Worm (Caenorhabditis elegans) whole organism, young adult: ENCODE data around the gene ptpn-22.

Experiments
- D2030.7 ChIP-seq: fragments of 200-800 bp; sonication (Bioruptor generic); IDR thresholded peaks from 2 replicates; pipeline ENCODE4 v1.3.6; 2022; ENCODE audit warnings: missing genetic modification reagents, missing genetic modification characterization, missing compliant biosample characterization
- F10E7.11 ChIP-seq: sonication (generic microtip); optimal IDR thresholded peaks from 2 replicates; lab custom pipeline; 2017; ENCODE audit warnings: mild to moderate bottlenecking, missing genetic modification characterization, moderate library complexity, missing compliant biosample characterization
- F23B12.7 ChIP-seq: sonication (generic microtip); optimal IDR thresholded peaks from 2 replicates; lab custom pipeline; 2017; ENCODE audit warnings: missing genetic modification characterization, mild to moderate bottlenecking, missing compliant biosample characterization, antibody characterized with exemption, moderate library complexity; ENCODE audit not compliant: insufficient read depth
- K11D2.4 ChIP-seq: fragments of 200-800 bp; sonication (Bioruptor generic); IDR thresholded peaks from 2 replicates; pipeline ENCODE4 v1.3.6; 2022; ENCODE audit warnings: missing genetic modification reagents, missing genetic modification characterization, missing compliant biosample characterization
- K12H6.12 ChIP-seq: fragments of 200-800 bp; sonication (Bioruptor generic); optimal IDR thresholded peaks from 2 replicates; lab custom pipeline; 2018; ENCODE audit warnings: mild to moderate bottlenecking, missing genetic modification characterization, missing compliant biosample characterization
- T26A5.8 ChIP-seq: sonication (generic microtip); optimal IDR thresholded peaks from 2 replicates; lab custom pipeline; 2016; ENCODE audit warnings: missing genetic modification characterization, missing compliant biosample characterization
- Y53F4B.3 ChIP-seq: fragments of 200-800 bp; sonication (Bioruptor generic); IDR thresholded peaks from 2 replicates; pipeline ENCODE4 v1.3.6; 2022; ENCODE audit warnings: missing genetic modification reagents, missing genetic modification characterization, missing compliant biosample characterization
- Y53G8AR.9 ChIP-seq: fragments of 200-800 bp; sonication (Bioruptor generic); conservative IDR thresholded peaks from 2 replicates; pipeline ENCODE4 v1.3.6; 2022; ENCODE audit warnings: missing genetic modification reagents, missing genetic modification characterization, missing compliant biosample characterization
- akir-1 ChIP-seq: fragments of 200-800 bp; sonication (Bioruptor generic); optimal IDR thresholded peaks from 2 replicates; lab custom pipeline; 2018; ENCODE audit warnings: mild to moderate bottlenecking, missing genetic modification characterization, moderate library complexity, missing compliant biosample characterization
- ama-1 ChIP-seq, 3 experiments: fragments of 150-350 bp in 1 of 3; sonication (generic microtip) in 2 of 3; optimal IDR thresholded peaks; 2 replicates each; lab custom pipeline; 2014 to 2018; ENCODE audit warnings: missing biosample characterization in 2 of 3, missing genetic modification characterization in 2 of 3, missing genetic modification reagents in 2 of 3
- aptf-2 ChIP-seq: fragments of 200-800 bp; sonication (Bioruptor generic); conservative IDR thresholded peaks from 2 replicates; pipeline ENCODE4 v1.3.6; 2022; ENCODE audit warnings: missing genetic modification reagents, missing genetic modification characterization, missing compliant biosample characterization
- atf-7 ChIP-seq: sonication (generic microtip); optimal IDR thresholded peaks from 2 replicates; lab custom pipeline; 2017; ENCODE audit warnings: mild to moderate bottlenecking, missing genetic modification characterization, missing compliant biosample characterization
- attf-5 ChIP-seq: fragments of 200-800 bp; sonication (Bioruptor generic); optimal IDR thresholded peaks from 2 replicates; lab custom pipeline; 2018; ENCODE audit warnings: mild to moderate bottlenecking, missing genetic modification characterization, missing compliant biosample characterization
- bed-1 ChIP-seq: fragments of 200-800 bp; sonication (Bioruptor generic); IDR thresholded peaks from 2 replicates; pipeline ENCODE4 v1.3.6; 2022; ENCODE audit warnings: missing genetic modification reagents, missing genetic modification characterization, missing compliant biosample characterization
- ceh-27 ChIP-seq: fragments of 200-800 bp; sonication (Bioruptor generic); optimal IDR thresholded peaks from 2 replicates; lab custom pipeline; 2018; ENCODE audit warnings: mild to moderate bottlenecking, missing genetic modification characterization, moderate library complexity, missing compliant biosample characterization
- ceh-40 ChIP-seq: fragments of 200-800 bp; sonication (Bioruptor generic); IDR thresholded peaks from 2 replicates; pipeline ENCODE4 v1.3.6; 2022; ENCODE audit warnings: missing genetic modification characterization, missing compliant biosample characterization
- ceh-79 ChIP-seq: sonication (generic microtip); optimal IDR thresholded peaks from 2 replicates; lab custom pipeline; 2017; ENCODE audit warnings: mild to moderate bottlenecking, missing genetic modification characterization, missing compliant biosample characterization
- ceh-91 ChIP-seq: fragments of 200-800 bp; sonication (Bioruptor generic); IDR thresholded peaks from 2 replicates; pipeline ENCODE4 v1.3.6; 2022; ENCODE audit warnings: missing genetic modification reagents, missing genetic modification characterization, missing compliant biosample characterization
- chd-7 ChIP-seq: sonication (generic microtip); optimal IDR thresholded peaks from 2 replicates; lab custom pipeline; 2016; ENCODE audit warnings: mild to moderate bottlenecking, missing genetic modification characterization, moderate library complexity, missing compliant biosample characterization
- dpff-1 ChIP-seq: sonication (generic microtip); optimal IDR thresholded peaks from 2 replicates; lab custom pipeline; 2017; ENCODE audit warnings: mild to moderate bottlenecking, missing genetic modification characterization, missing compliant biosample characterization
- dpl-1 ChIP-seq: fragments of 150-350 bp; optimal IDR thresholded peaks from 2 replicates; lab custom pipeline; 2014; ENCODE audit warnings: missing biosample characterization, missing genetic modification reagents, missing genetic modification characterization
- efl-1 ChIP-seq: fragments of 150-350 bp; optimal IDR thresholded peaks from 2 replicates; lab custom pipeline; 2014; ENCODE audit warnings: missing biosample characterization, missing genetic modification reagents, missing genetic modification characterization
- egl-44 ChIP-seq: fragments of 200-800 bp; sonication (Bioruptor generic); IDR thresholded peaks from 2 replicates; pipeline ENCODE4 v1.3.6; 2022; ENCODE audit warnings: missing genetic modification reagents, missing genetic modification characterization, missing compliant biosample characterization
- ekl-4 ChIP-seq: fragments of 200-800 bp; sonication (Bioruptor generic); IDR thresholded peaks from 2 replicates; pipeline ENCODE4 v1.3.6; 2022; ENCODE audit warnings: missing genetic modification reagents, missing genetic modification characterization, missing compliant biosample characterization
- fkh-3 ChIP-seq: sonication (generic microtip); optimal IDR thresholded peaks from 2 replicates; lab custom pipeline; 2016; ENCODE audit warnings: mild to moderate bottlenecking, missing genetic modification characterization, missing compliant biosample characterization
- hsf-1 ChIP-seq: fragments of 200-800 bp; sonication (Bioruptor generic); IDR thresholded peaks from 2 replicates; pipeline ENCODE4 v1.3.6; 2022; ENCODE audit warnings: missing genetic modification reagents, missing genetic modification characterization, missing compliant biosample characterization
- lag-1 ChIP-seq: fragments of 200-800 bp; sonication (Bioruptor generic); IDR thresholded peaks from 2 replicates; pipeline ENCODE4 v1.3.6; 2022; ENCODE audit warnings: missing genetic modification reagents, missing genetic modification characterization, missing compliant biosample characterization
- lin-26 ChIP-seq: fragments of 200-800 bp; sonication (Bioruptor generic); IDR thresholded peaks from 2 replicates; pipeline ENCODE4 v1.3.6; 2022; ENCODE audit warnings: missing genetic modification reagents, missing genetic modification characterization, missing compliant biosample characterization
- lin-40 ChIP-seq: sonication (generic microtip); optimal IDR thresholded peaks from 2 replicates; lab custom pipeline; 2016; ENCODE audit warnings: missing genetic modification characterization, mild to moderate bottlenecking, missing compliant biosample characterization, missing genotype, missing genetic modification reagents
- lsl-1 ChIP-seq: fragments of 200-800 bp; sonication (Bioruptor generic); optimal IDR thresholded peaks from 2 replicates; lab custom pipeline; 2018; ENCODE audit warnings: mild to moderate bottlenecking, missing genetic modification characterization, moderate library complexity, missing compliant biosample characterization
- madf-10 ChIP-seq: sonication (generic microtip); optimal IDR thresholded peaks from 2 replicates; lab custom pipeline; 2016; ENCODE audit warnings: mild to moderate bottlenecking, missing genetic modification characterization, missing compliant biosample characterization
- madf-6 ChIP-seq: fragments of 200-800 bp; sonication (Bioruptor generic); IDR thresholded peaks from 2 replicates; pipeline ENCODE4 v1.3.6; 2022; ENCODE audit warnings: missing genetic modification reagents, missing genetic modification characterization, missing compliant biosample characterization
- madf-8 ChIP-seq: fragments of 200-800 bp; sonication (Bioruptor generic); conservative IDR thresholded peaks from 2 replicates; pipeline ENCODE4 v1.3.6; 2022; ENCODE audit warnings: missing genetic modification reagents, missing genetic modification characterization, missing compliant biosample characterization
- nfyb-1 ChIP-seq: fragments of 200-800 bp; sonication (Bioruptor generic); IDR thresholded peaks from 2 replicates; pipeline ENCODE4 v1.3.6; 2022; ENCODE audit warnings: missing genetic modification reagents, missing genetic modification characterization, missing compliant biosample characterization
- nhr-80 ChIP-seq: sonication (generic microtip); optimal IDR thresholded peaks from 2 replicates; lab custom pipeline; 2016; ENCODE audit warnings: missing genetic modification characterization, missing compliant biosample characterization
- pbrm-1 ChIP-seq: fragments of 200-800 bp; sonication (Bioruptor generic); IDR thresholded peaks from 2 replicates; pipeline ENCODE4 v1.3.6; 2022; ENCODE audit warnings: missing genetic modification reagents, missing genetic modification characterization, missing compliant biosample characterization
- rcor-1 ChIP-seq: fragments of 200-800 bp; sonication (Bioruptor generic); IDR thresholded peaks from 2 replicates; pipeline ENCODE4 v1.3.6; 2022; ENCODE audit warnings: missing genetic modification reagents, missing genetic modification characterization, missing compliant biosample characterization
- sea-2 ChIP-seq: fragments of 200-800 bp; sonication (Bioruptor generic); IDR thresholded peaks from 2 replicates; pipeline ENCODE4 v1.3.6; 2022; ENCODE audit warnings: missing genetic modification characterization, missing compliant biosample characterization
- snpc-4 ChIP-seq, 5 experiments: fragments of 150-350 bp in 1 of 5; sonication (generic microtip) in 4 of 5; optimal IDR thresholded peaks; 2 replicates each; lab custom pipeline; 2014 to 2018; ENCODE audit warnings: missing genetic modification characterization in 5 of 5, missing biosample characterization in 3 of 5, antibody characterized with exemption in 2 of 5, mild to moderate bottlenecking in 2 of 5, missing compliant biosample characterization in 2 of 5, missing genotype in 2 of 5, moderate library complexity in 2 of 5, missing genetic modification reagents in 1 of 5
- somi-1 ChIP-seq: fragments of 200-800 bp; sonication (Bioruptor generic); optimal IDR thresholded peaks from 2 replicates; lab custom pipeline; 2018; ENCODE audit warnings: mild to moderate bottlenecking, missing genetic modification characterization, missing compliant biosample characterization
- sptf-2 ChIP-seq: fragments of 200-800 bp; sonication (Bioruptor generic); optimal IDR thresholded peaks from 2 replicates; lab custom pipeline; 2018; ENCODE audit warnings: mild to moderate bottlenecking, missing genetic modification characterization, missing compliant biosample characterization
- tbp1 ChIP-seq: fragments of 200-800 bp; sonication (Bioruptor generic); optimal IDR thresholded peaks from 2 replicates; lab custom pipeline; 2018; ENCODE audit warnings: mild to moderate bottlenecking, missing genetic modification characterization, missing compliant biosample characterization
- tbx-9 ChIP-seq: sonication (generic microtip); optimal IDR thresholded peaks from 2 replicates; lab custom pipeline; 2016; ENCODE audit warnings: borderline replicate concordance, missing genetic modification characterization, inconsistent platforms, missing compliant biosample characterization
- tlf-1 ChIP-seq: fragments of 200-800 bp; sonication (Bioruptor generic); optimal IDR thresholded peaks from 2 replicates; lab custom pipeline; 2018; ENCODE audit warnings: mild to moderate bottlenecking, missing genetic modification characterization, missing compliant biosample characterization
- unc-62 ChIP-seq: fragments of 150-350 bp; optimal IDR thresholded peaks from 2 replicates; lab custom pipeline; 2014; ENCODE audit warnings: missing biosample characterization, missing genetic modification reagents, missing genetic modification characterization
- ztf-22 ChIP-seq: fragments of 200-800 bp; sonication (Bioruptor generic); optimal IDR thresholded peaks from 2 replicates; lab custom pipeline; 2018; ENCODE audit warnings: mild to moderate bottlenecking, missing genetic modification characterization, moderate library complexity, missing compliant biosample characterization
- ztf-26 ChIP-seq: sonication (generic microtip); optimal IDR thresholded peaks from 2 replicates; lab custom pipeline; 2017; ENCODE audit warnings: missing genetic modification characterization, missing compliant biosample characterization
- ztf-3 ChIP-seq: fragments of 200-800 bp; sonication (Bioruptor generic); optimal IDR thresholded peaks from 2 replicates; lab custom pipeline; 2018; ENCODE audit warnings: mild to moderate bottlenecking, missing genetic modification characterization, missing compliant biosample characterization

ptpn-22 gene

ce11 chrIV:1709695-1710315 is 30.3 kb downstream of the ptpn-22 start, which contains the start of the genes pbs-1 and K08D12.3:
pbs-1 (minus strand) TSS chrIV:1709745.
K08D12.3 (plus strand) TSS chrIV:1710265.
- TF ChIP-seq ceh-27 (peak; percentile 24), pbrm-1 (GFP tag; lab: Robert Waterston, UW) (peak; percentile 68), lag-1 (GFP tag; lab: Robert Waterston, UW) (no peak), tbp1 (peak; percentile 43), akir-1 (GFP tag; lab: Kevin White, UChicago) (no peak), F10E7.11 (tag; lab: Kevin White, UChicago) (no peak), madf-10 (no peak), unc-62 (no peak), snpc-4 (GFP tag; optimal IDR thresholded peaks at IDR 0.05; lab: Kevin White, UChicago) (no peak), snpc-4 (tag; optimal IDR thresholded peaks at IDR 0.05; lab: Kevin White, UChicago) (peak; percentile 20 to 69 (median 38)), rcor-1 (GFP tag; lab: Robert Waterston, UW) (peak; percentile 37; the same call in 1 of the 2 replicates), Y53F4B.3 (GFP tag; lab: Robert Waterston, UW) (no peak), K12H6.12 (tag; lab: Kevin White, UChicago) (peak; percentile 29), chd-7 (tag; lab: Kevin White, UChicago) (no peak), dpff-1 (tag; lab: Kevin White, UChicago) (no peak), tbx-9 (tag; lab: Kevin White, UChicago) (no peak), egl-44 (GFP tag; lab: Robert Waterston, UW) (no peak), dpl-1 (GFP tag; lab: Kevin White, UChicago) (peak; percentile 71), atf-7 (no peak), nfyb-1 (GFP tag; lab: Robert Waterston, UW) (peak; percentile 61), ztf-22 (GFP tag; lab: Kevin White, UChicago) (no peak), lin-26 (GFP tag; lab: Robert Waterston, UW) (no peak), ceh-91 (no peak), ceh-79 (no peak), fkh-3 (tag; lab: Kevin White, UChicago) (no peak), hsf-1 (GFP tag; lab: Robert Waterston, UW) (no peak), sptf-2 (GFP tag; lab: Kevin White, UChicago) (no peak), tlf-1 (GFP tag; lab: Kevin White, UChicago) (peak; percentile 81), bed-1 (GFP tag; lab: Robert Waterston, UW) (no peak), T26A5.8 (tag; lab: Kevin White, UChicago) (no peak), nhr-80 (peak; percentile 19), efl-1 (peak; percentile 62), sea-2 (GFP tag; lab: Robert Waterston, UW) (no peak), aptf-2 (no peak), lin-40 (tag; lab: Kevin White, UChicago) (peak; percentile 78), ama-1 (optimal IDR thresholded peaks at IDR 0.05; lab: Kevin White, UChicago) (no peak), ama-1 (GFP tag; optimal IDR thresholded peaks at IDR 0.05; lab: Kevin White, UChicago) (no peak), madf-6 (GFP tag; lab: Robert Waterston, UW) (peak; percentile 72; the same call in 1 of the 2 replicates), ztf-3 (GFP tag; lab: Kevin White, UChicago) (no peak), K11D2.4 (GFP tag; lab: Robert Waterston, UW) (peak; percentile 51; the same call in 1 of the 2 replicates), madf-8 (GFP tag; lab: Robert Waterston, UW) (0 out of 2 replicates have a peak, but pooled peaks have one; percentile 28), ztf-26 (tag; lab: Kevin White, UChicago) (peak; percentile 42), somi-1 (GFP tag; lab: Kevin White, UChicago) (no peak), lsl-1 (GFP tag; lab: Kevin White, UChicago) (peak; percentile 58), D2030.7 (GFP tag; lab: Robert Waterston, UW) (peak; percentile 52), attf-5 (GFP tag; lab: Kevin White, UChicago) (peak; percentile 16), ekl-4 (GFP tag; lab: Robert Waterston, UW) (peak; percentile 53), Y53G8AR.9 (GFP tag; lab: Robert Waterston, UW) (peak; percentile 54; the same call in 1 of the 2 replicates), ceh-40 (GFP tag; lab: Robert Waterston, UW) (no peak), F23B12.7 (tag; lab: Kevin White, UChicago) (peak; percentile 40)
